Worm (Caenorhabditis elegans) whole organism, L4 larva: ENCODE results near the gene ani-2.

Experiments
- ceh-82 ChIP-seq: sonication (generic microtip); optimal IDR thresholded peaks from 2 replicates; lab custom pipeline; 2017; ENCODE audit warnings: missing biosample characterization, missing genetic modification characterization
- dmd-9 ChIP-seq: fragments of 200-800 bp; sonication (Bioruptor generic); IDR thresholded peaks from 2 replicates; pipeline ENCODE4 v1.3.6; 2022; ENCODE audit warnings: missing genetic modification reagents, missing genetic modification characterization, missing compliant biosample characterization
- lin-1 ChIP-seq: fragments of 200-800 bp; sonication (Bioruptor generic); IDR thresholded peaks from 2 replicates; pipeline ENCODE4 v1.3.6; 2022; ENCODE audit warnings: missing genetic modification reagents, missing genetic modification characterization, missing compliant biosample characterization
- lin-39 ChIP-seq: fragments of 150-350 bp; optimal IDR thresholded peaks from 2 replicates; lab custom pipeline; 2014; ENCODE audit warnings: missing biosample characterization, missing genetic modification reagents, missing genetic modification characterization
- madf-9 ChIP-seq: fragments of 200-800 bp; sonication (Bioruptor generic); conservative IDR thresholded peaks from 2 replicates; pipeline ENCODE4 v1.3.6; 2022; ENCODE audit warnings: missing genetic modification reagents, missing genetic modification characterization, missing compliant biosample characterization
- mep-1 ChIP-seq: fragments of 150-350 bp; sonication (generic microtip); optimal IDR thresholded peaks from 3 replicates; lab custom pipeline; 2014; ENCODE audit warnings: missing biosample characterization, missing genetic modification characterization
- set-16 ChIP-seq: fragments of 200-800 bp; sonication (Bioruptor generic); IDR thresholded peaks from 2 replicates; pipeline ENCODE4 v1.3.6; 2022; ENCODE audit warnings: missing genetic modification reagents, missing genetic modification characterization, missing compliant biosample characterization
- snpc-4 ChIP-seq: fragments of 150-350 bp; optimal IDR thresholded peaks from 2 replicates; lab custom pipeline; 2014; ENCODE audit warnings: missing biosample characterization, missing genetic modification characterization
- unc-39 ChIP-seq: sonication (generic microtip); optimal IDR thresholded peaks from 2 replicates; lab custom pipeline; 2017; ENCODE audit warnings: missing biosample characterization, missing genetic modification characterization
- ztf-7 ChIP-seq: fragments of 150-350 bp; optimal IDR thresholded peaks from 2 replicates; lab custom pipeline; 2014; ENCODE audit warnings: missing biosample characterization, missing genetic modification characterization

DNA sequence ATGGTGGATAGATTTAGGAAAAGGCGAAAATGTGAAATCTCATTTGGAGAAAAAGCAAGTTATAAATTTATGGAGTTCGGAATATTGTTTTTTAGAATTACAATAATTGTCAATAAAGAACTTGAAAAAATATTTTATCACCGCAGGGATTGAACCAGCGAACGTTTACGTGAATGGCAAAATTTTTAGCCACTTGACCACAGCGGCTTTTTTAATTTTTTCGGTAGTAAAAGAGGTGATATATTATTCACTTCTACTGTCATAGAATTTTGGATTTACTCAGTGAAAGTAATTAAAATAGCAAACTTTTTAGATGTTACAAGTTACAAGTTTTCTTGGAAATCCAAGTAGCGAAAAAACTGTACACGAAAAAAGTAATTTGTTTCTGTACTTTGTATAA lies 6.9 kb downstream of the ani-2 start:
- TF ChIP-seq dmd-9 (GFP tag; lab: Robert Waterston, UW) (no peak), ceh-82 (tag; lab: Kevin White, UChicago) (no peak), set-16 (no peak), madf-9 (GFP tag; lab: Robert Waterston, UW) (no peak), mep-1 (tag; lab: Kevin White, UChicago) (no peak), lin-1 (no peak), lin-39 (tag; lab: Kevin White, UChicago) (no peak), ztf-7 (tag; lab: Kevin White, UChicago) (no peak), snpc-4 (tag; lab: Kevin White, UChicago) (no peak), unc-39 (tag; lab: Kevin White, UChicago) (no peak)
